Worm (Caenorhabditis elegans) whole organism, early embryonic: ENCODE data around the gene Y75D11A.2.

Experiments
- B0310.2 ChIP-seq: sonication (generic microtip); optimal IDR thresholded peaks from 2 replicates; lab custom pipeline; 2016; ENCODE audit warnings: mild to moderate bottlenecking, missing genetic modification characterization, missing compliant biosample characterization
- F13C5.2 ChIP-seq: sonication (generic microtip); optimal IDR thresholded peaks from 2 replicates; lab custom pipeline; 2017; ENCODE audit warnings: mild to moderate bottlenecking, missing genetic modification characterization, inconsistent platforms, missing compliant biosample characterization
- ama-1 ChIP-seq: fragments of 150-350 bp; optimal IDR thresholded peaks from 2 replicates; lab custom pipeline; 2014
- ceh-13 ChIP-seq: fragments of 200-800 bp; sonication (Bioruptor generic); optimal IDR thresholded peaks from 2 replicates; lab custom pipeline; 2018; ENCODE audit warnings: mild to moderate bottlenecking, missing genetic modification characterization, missing compliant biosample characterization
- ceh-36 ChIP-seq: sonication (generic microtip); optimal IDR thresholded peaks from 2 replicates; lab custom pipeline; 2016; ENCODE audit warnings: missing genetic modification characterization, inconsistent platforms, missing compliant biosample characterization
- ets-7 ChIP-seq: sonication (generic microtip); optimal IDR thresholded peaks from 2 replicates; lab custom pipeline; 2016; ENCODE audit warnings: missing genotype, missing genetic modification characterization, missing compliant biosample characterization
- flt-1 ChIP-seq: fragments of 200-800 bp; sonication (Bioruptor generic); IDR thresholded peaks from 2 replicates; pipeline ENCODE4 v1.3.6; 2022; ENCODE audit warnings: missing genetic modification characterization, missing compliant biosample characterization
- hmbx-1 ChIP-seq: sonication (generic microtip); optimal IDR thresholded peaks from 2 replicates; lab custom pipeline; 2016; ENCODE audit warnings: mild to moderate bottlenecking, missing genetic modification characterization, missing compliant biosample characterization
- hmg-4 ChIP-seq: fragments of 200-800 bp; sonication (Bioruptor generic); optimal IDR thresholded peaks from 2 replicates; lab custom pipeline; 2018; ENCODE audit warnings: mild to moderate bottlenecking, missing genetic modification characterization, missing compliant biosample characterization
- hnd-1 ChIP-seq: sonication (generic microtip); optimal IDR thresholded peaks from 2 replicates; lab custom pipeline; 2016; ENCODE audit warnings: missing genetic modification characterization, missing compliant biosample characterization
- sea-1 ChIP-seq: fragments of 200-800 bp; sonication (Bioruptor generic); conservative IDR thresholded peaks from 2 replicates; pipeline ENCODE4 v1.3.6; 2022; ENCODE audit warnings: missing genetic modification characterization, missing compliant biosample characterization
- tbx-11 ChIP-seq: fragments of 200-800 bp; sonication (Bioruptor generic); IDR thresholded peaks from 2 replicates; pipeline ENCODE4 v1.3.6; 2022; ENCODE audit warnings: missing genetic modification characterization, missing compliant biosample characterization
- tra-4 ChIP-seq: sonication (generic microtip); optimal IDR thresholded peaks from 2 replicates; lab custom pipeline; 2017; ENCODE audit warnings: missing genetic modification characterization, missing compliant biosample characterization

DNA sequence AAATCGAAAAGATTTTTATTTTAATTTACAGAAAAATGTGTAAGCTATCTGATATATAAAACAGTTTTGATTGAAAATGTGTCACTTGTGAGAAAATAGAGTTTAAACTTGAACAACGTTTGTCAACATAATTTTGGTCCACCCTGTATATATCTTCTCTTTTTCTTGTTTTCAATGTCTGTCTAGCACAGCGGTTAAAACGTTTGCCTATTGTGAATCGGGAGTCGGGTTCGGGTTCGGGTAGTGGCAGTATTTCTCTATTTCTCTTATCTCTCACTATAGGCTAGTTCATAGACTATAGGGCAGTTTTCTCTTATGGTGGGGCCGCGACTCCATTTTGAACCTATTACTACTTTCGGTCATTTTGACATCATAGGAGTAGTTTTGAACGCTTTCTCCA, 48.5 kb downstream of the Y75D11A.2 start:
- TF ChIP-seq ceh-36 (tag; lab: Kevin White, UChicago) (no peak), B0310.2 (no peak), ama-1 (no peak), tra-4 (tag; lab: Kevin White, UChicago) (no peak), ets-7 (tag; lab: Kevin White, UChicago) (no peak), flt-1 (GFP tag; lab: Robert Waterston, UW) (no peak), tbx-11 (no peak), hmg-4 (no peak), sea-1 (GFP tag; lab: Robert Waterston, UW) (no peak), ceh-13 (GFP tag; lab: Kevin White, UChicago) (no peak), hmbx-1 (tag; lab: Kevin White, UChicago) (no peak), hnd-1 (tag; lab: Kevin White, UChicago) (no peak), F13C5.2 (tag; lab: Kevin White, UChicago) (no peak)
